Fruit fly (Drosophila melanogaster): ENCODE data around the gene CG10996.

CG10996 gene

dm6 chrX:13828870-13829269, 31.4 kb upstream of the CG10996 start:
- TF ChIP-seq acj6 (GFP tag; optimal IDR thresholded peaks at IDR 0.05) (no peak), Hr39 (GFP tag; optimal IDR thresholded peaks at IDR 0.05) (no peak), CG10631 (GFP tag; optimal IDR thresholded peaks at IDR 0.05) (no peak), Sox14 (GFP tag; optimal IDR thresholded peaks at IDR 0.05) (no peak), Eip93F (GFP tag; optimal IDR thresholded peaks at IDR 0.05) (no peak), salr (GFP tag; optimal IDR thresholded peaks at IDR 0.05) (no peak)

- no peak for TF ChIP-seq CG9139 (GFP tag; optimal IDR thresholded peaks at IDR 0.05)
- no peak for TF ChIP-seq spab (GFP tag; optimal IDR thresholded peaks at IDR 0.05)
Observed at dm6 chrX:13822753-13823152, 25.3 kb upstream of the CG10996 start, which contains the start of gene Nup93-1. Gene Nup93-1 (plus strand): TSS chrX:13822826.

- TF ChIP-seq Eip78C (GFP tag) (peak; percentile 66), fkh (GFP tag; optimal IDR thresholded peaks at IDR 0.05) (no peak), vri (GFP tag; optimal IDR thresholded peaks at IDR 0.05) (peak; percentile 58), eg (GFP tag; IDR thresholded peaks at IDR 0.05) (peak; percentile 58; the same call in 1 of the 3 replicates), ss (GFP tag; optimal IDR thresholded peaks at IDR 0.05) (peak in 1 of 2 experiments; percentile 65), Ets96B (tag; optimal IDR thresholded peaks at IDR 0.05) (no peak), pdm3 (GFP tag; optimal IDR thresholded peaks at IDR 0.05) (no peak), CG6163 (GFP tag; IDR thresholded peaks at IDR 0.05) (peak; percentile 29; the same call in 1 of the 3 replicates), CG6792 (GFP tag; optimal IDR thresholded peaks at IDR 0.05) (peak; percentile 13), Blimp-1 (GFP tag; optimal IDR thresholded peaks at IDR 0.05) (no peak), dsx (GFP tag; optimal IDR thresholded peaks at IDR 0.05; ENCODE audit: poor library complexity, severe bottlenecking) (peak; percentile 13), Eip75B (GFP tag; optimal IDR thresholded peaks at IDR 0.05) (no peak), Lpt (GFP tag; optimal IDR thresholded peaks at IDR 0.05) (no peak), esn (GFP tag; optimal IDR thresholded peaks at IDR 0.05) (peak; percentile 39), CG3919 (GFP tag; optimal IDR thresholded peaks at IDR 0.05) (no peak), CG32006 (GFP tag; optimal IDR thresholded peaks at IDR 0.05) (no peak), CG31627 (GFP tag; optimal IDR thresholded peaks at IDR 0.05) (no peak), Hr4 (GFP tag; optimal IDR thresholded peaks at IDR 0.05) (no peak), CG1621 (tag; optimal IDR thresholded peaks at IDR 0.05) (peak; percentile 43), CG10631 (GFP tag; optimal IDR thresholded peaks at IDR 0.05) (no peak), Hr38 (GFP tag; optimal IDR thresholded peaks at IDR 0.05) (no peak), CG6854 (GFP tag; optimal IDR thresholded peaks at IDR 0.05) (peak; percentile 73), Sox14 (GFP tag; optimal IDR thresholded peaks at IDR 0.05) (peak; percentile 45), CG8119 (GFP tag; IDR thresholded peaks at IDR 0.05) (0 out of 3 replicates have a peak, but pooled peaks have one; percentile 13), CG11762 (GFP tag; optimal IDR thresholded peaks at IDR 0.05; ENCODE audit: insufficient read depth) (no peak)
Observed at dm6 chrX:13821775-13822493, 24.5 kb upstream of the CG10996 start, which contains the start of gene Clic. Gene Clic (minus strand): TSS chrX:13822307.

dm6 chrX:13821039-13821774, 23.8 kb upstream of the CG10996 start:
- TF ChIP-seq vri (GFP tag; optimal IDR thresholded peaks at IDR 0.05): no peak
- peak; percentile 35 for TF ChIP-seq Lpt (GFP tag; optimal IDR thresholded peaks at IDR 0.05)
- peak; percentile 85 for TF ChIP-seq Eip78C (GFP tag)
- TF ChIP-seq CG8119 (GFP tag; IDR thresholded peaks at IDR 0.05): peak; percentile 21; the same call in 1 of the 3 replicates
- TF ChIP-seq Sox14 (GFP tag; optimal IDR thresholded peaks at IDR 0.05): no peak
- TF ChIP-seq CG3919 (GFP tag; optimal IDR thresholded peaks at IDR 0.05): no peak
- TF ChIP-seq CG10631 (GFP tag; optimal IDR thresholded peaks at IDR 0.05): peak; percentile 21
- TF ChIP-seq Smox (GFP tag; optimal IDR thresholded peaks at IDR 0.05): no peak
- no peak for TF ChIP-seq Eip75B (GFP tag; optimal IDR thresholded peaks at IDR 0.05)
- no peak; the same call in 1 of the 2 replicates for TF ChIP-seq CG15336 (GFP tag; IDR thresholded peaks at IDR 0.05)
- no peak for TF ChIP-seq ss (GFP tag; optimal IDR thresholded peaks at IDR 0.05)
- no peak for TF ChIP-seq esn (GFP tag; optimal IDR thresholded peaks at IDR 0.05)
- no peak for TF ChIP-seq CG34406 (GFP tag; optimal IDR thresholded peaks at IDR 0.05)
- TF ChIP-seq Ets96B (tag; optimal IDR thresholded peaks at IDR 0.05): no peak
- TF ChIP-seq cyc (GFP tag; optimal IDR thresholded peaks at IDR 0.05): no peak
- 0 out of 3 replicates have a peak, but pooled peaks have one; percentile 10 for TF ChIP-seq eg (GFP tag; IDR thresholded peaks at IDR 0.05)
- no peak for TF ChIP-seq lz (GFP tag; optimal IDR thresholded peaks at IDR 0.05)
- no peak for TF ChIP-seq CG7368 (GFP tag; optimal IDR thresholded peaks at IDR 0.05)
- TF ChIP-seq topi (GFP tag; optimal IDR thresholded peaks at IDR 0.05): no peak
- TF ChIP-seq CG8319 (GFP tag; optimal IDR thresholded peaks at IDR 0.05): no peak
- peak; percentile 50 for TF ChIP-seq CG32006 (GFP tag; optimal IDR thresholded peaks at IDR 0.05)
- TF ChIP-seq fkh (GFP tag; optimal IDR thresholded peaks at IDR 0.05): no peak
- TF ChIP-seq acj6 (GFP tag; optimal IDR thresholded peaks at IDR 0.05): peak; percentile 10
- no peak for TF ChIP-seq Eip93F (GFP tag; optimal IDR thresholded peaks at IDR 0.05)
- no peak for TF ChIP-seq Sox15 (GFP tag; optimal IDR thresholded peaks at IDR 0.05)
- TF ChIP-seq CG3032 (tag; optimal IDR thresholded peaks at IDR 0.05): peak; percentile 3
